Fruit fly (Drosophila melanogaster): ENCODE results near the gene CG5953.
A peak's percentile ranks its signal among the peaks of the same experiment; 100 is the strongest.

CG5953 gene

DNA sequence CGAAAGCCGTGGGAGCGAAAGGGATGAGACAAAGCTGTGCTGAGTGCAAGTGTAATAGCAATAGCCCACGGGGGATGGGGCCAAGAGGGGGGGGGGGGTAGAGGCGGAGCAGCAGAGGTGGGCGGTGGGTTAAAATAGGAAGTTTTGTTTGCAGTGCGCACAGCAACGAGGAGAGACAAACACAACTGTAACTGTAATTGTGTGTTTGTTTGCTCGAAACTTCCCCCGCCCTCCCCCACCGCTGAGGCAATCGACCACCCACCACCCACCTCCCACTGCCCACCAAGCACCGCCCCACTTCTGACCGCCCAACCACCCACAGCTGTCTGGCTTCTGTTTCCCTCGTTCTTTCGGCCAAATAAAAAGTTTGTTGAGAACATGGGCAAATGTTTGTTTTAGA is 8.1 kb upstream of the CG5953 start (continued):
- TF ChIP-seq Dp (GFP tag; optimal IDR thresholded peaks at IDR 0.05) (no peak), CG9817 (tag; optimal IDR thresholded peaks at IDR 0.05) (peak; percentile 3), hth (optimal IDR thresholded peaks at IDR 0.05) (no peak), CG6254 (GFP tag; optimal IDR thresholded peaks at IDR 0.05) (no peak), ewg (GFP tag; optimal IDR thresholded peaks at IDR 0.05) (no peak), sug (tag; optimal IDR thresholded peaks at IDR 0.05) (no peak), fd102C (GFP tag; optimal IDR thresholded peaks at IDR 0.05) (no peak), CG14441 (GFP tag; IDR thresholded peaks at IDR 0.05) (peak; percentile 35; the same call in 1 of the 2 replicates), CG4730 (GFP tag; IDR thresholded peaks at IDR 0.05) (no peak), CG32767 (GFP tag; IDR thresholded peaks at IDR 0.05) (no peak), CG11695 (GFP tag; IDR thresholded peaks at IDR 0.05) (no peak), CG3995 (GFP tag; optimal IDR thresholded peaks at IDR 0.05) (no peak), Sry-β (GFP tag; optimal IDR thresholded peaks at IDR 0.05) (no peak), Meics (GFP tag; optimal IDR thresholded peaks at IDR 0.05) (no peak), Doc2 (GFP tag; IDR thresholded peaks at IDR 0.05) (no peak), CG6683 (GFP tag; optimal IDR thresholded peaks at IDR 0.05) (no peak), CG42726 (GFP tag; IDR thresholded peaks at IDR 0.05; ENCODE audit: partially characterized antibody) (no peak), dan (GFP tag; IDR thresholded peaks at IDR 0.05) (no peak), CG12236 (GFP tag; optimal IDR thresholded peaks at IDR 0.05) (no peak), sr (GFP tag; IDR thresholded peaks at IDR 0.05) (0 out of 3 replicates have a peak, but pooled peaks have one; percentile 35), CG1024 (GFP tag; IDR thresholded peaks at IDR 0.05) (no peak), mld (GFP tag; IDR thresholded peaks at IDR 0.05; ENCODE audit: partially characterized antibody) (no peak), pho (GFP tag; optimal IDR thresholded peaks at IDR 0.05) (no peak), Bgb (GFP tag; IDR thresholded peaks at IDR 0.05; ENCODE audit: partially characterized antibody) (no peak), Sox100B (GFP tag; optimal IDR thresholded peaks at IDR 0.05) (no peak), nerfin-2 (GFP tag; IDR thresholded peaks at IDR 0.05; ENCODE audit: partially characterized antibody) (no peak), mam (GFP tag; optimal IDR thresholded peaks at IDR 0.05) (no peak), E2f1 (GFP tag; IDR thresholded peaks at IDR 0.05) (no peak), Fer3 (tag; optimal IDR thresholded peaks at IDR 0.05) (no peak), cg (GFP tag; optimal IDR thresholded peaks at IDR 0.05) (peak; percentile 39), gem (tag; optimal IDR thresholded peaks at IDR 0.05) (no peak), CG2116 (GFP tag; optimal IDR thresholded peaks at IDR 0.05) (no peak), CG3407 (GFP tag; optimal IDR thresholded peaks at IDR 0.05) (no peak), Atf6 (GFP tag; IDR thresholded peaks at IDR 0.05) (0 out of 2 replicates have a peak, but pooled peaks have one; percentile 33), odd (GFP tag; optimal IDR thresholded peaks at IDR 0.05) (no peak), CG9932 (GFP tag; IDR thresholded peaks at IDR 0.05) (peak; percentile 35; the same call in 1 of the 2 replicates), CG17829 (tag; optimal IDR thresholded peaks at IDR 0.05) (no peak), Lim3 (GFP tag; IDR thresholded peaks at IDR 0.05) (no peak), HmgZ (tag; optimal IDR thresholded peaks at IDR 0.05) (no peak), CG7928 (GFP tag; optimal IDR thresholded peaks at IDR 0.05) (no peak), eve (GFP tag; optimal IDR thresholded peaks at IDR 0.05) (no peak), Dip2 (GFP tag; IDR thresholded peaks at IDR 0.05) (no peak), zen2 (GFP tag; IDR thresholded peaks at IDR 0.05; ENCODE audit: partially characterized antibody) (no peak), CG11456 (GFP tag; IDR thresholded peaks at IDR 0.05) (no peak), CG6854 (GFP tag; optimal IDR thresholded peaks at IDR 0.05) (no peak), CG18476 (GFP tag; optimal IDR thresholded peaks at IDR 0.05) (no peak), z (GFP tag; IDR thresholded peaks at IDR 0.05) (no peak), danr (GFP tag; IDR thresholded peaks at IDR 0.05) (no peak), caup (GFP tag; optimal IDR thresholded peaks at IDR 0.05; ENCODE audit: severe bottlenecking) (no peak), tna (GFP tag; IDR thresholded peaks at IDR 0.05; ENCODE audit: partially characterized antibody) (no peak), Adf1 (GFP tag; IDR thresholded peaks at IDR 0.05) (peak; percentile 57; the same call in 1 of the 2 replicates)
